Worm (Caenorhabditis elegans): Measurements from ENCODE around the gene hach-1.

Gene hach-1

DNA sequence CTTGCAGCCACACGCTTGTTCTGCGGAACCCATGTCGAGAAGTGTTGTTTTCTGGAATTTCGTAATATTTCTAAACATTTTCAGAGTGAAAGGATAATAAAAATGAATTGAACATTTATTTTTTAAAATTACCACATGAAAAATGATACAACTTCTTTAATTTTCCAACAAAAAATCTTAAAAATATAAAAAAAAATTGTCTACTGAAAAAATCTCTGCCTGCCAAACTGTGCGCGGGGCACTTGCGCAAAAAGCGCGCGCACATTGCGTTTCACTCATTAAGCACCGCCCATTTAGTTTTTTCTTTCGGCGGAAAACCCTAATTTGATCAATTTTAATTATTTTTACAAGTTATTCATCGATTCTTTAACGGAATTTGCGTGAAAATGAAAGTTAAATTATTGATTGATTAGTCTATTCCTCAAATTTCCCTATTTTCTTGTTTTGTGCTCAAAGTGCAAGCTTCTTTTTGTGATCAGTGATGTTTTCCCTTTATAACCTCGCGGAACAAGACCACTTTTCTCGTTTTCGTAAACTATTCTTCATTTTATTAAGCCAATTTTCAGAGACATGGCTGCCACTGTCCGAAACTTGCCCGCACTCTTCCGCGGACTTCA is at the start of gene hach-1, which contains the start of gene nmad-1:
TSS of gene hach-1 (plus strand) at position 567 of the 617 bp plus-strand sequence.
TSS of gene nmad-1 (minus strand) at position 51 of the 617 bp plus-strand sequence.
- TF ChIP-seq mes-4 (tag; optimal IDR thresholded peaks at IDR 0.05) (no peak), B0336.3 (GFP tag; IDR thresholded peaks at IDR 0.05) (peak; percentile 67), ceh-27 (GFP tag; optimal IDR thresholded peaks at IDR 0.05) (peak; percentile 61), F10E7.11 (tag; optimal IDR thresholded peaks at IDR 0.05) (peak; percentile 19), dox-1 (GFP tag; IDR thresholded peaks at IDR 0.05) (peak; percentile 85), aptf-3 (GFP tag; IDR thresholded peaks at IDR 0.05) (no peak), attf-5 (GFP tag; optimal IDR thresholded peaks at IDR 0.05) (peak; percentile 78), snpc-3.4 (tag; optimal IDR thresholded peaks at IDR 0.05) (peak; percentile 88), tbp1 (GFP tag; optimal IDR thresholded peaks at IDR 0.05) (peak; percentile 58), F37B4.10 (GFP tag; IDR thresholded peaks at IDR 0.05) (no peak), F39B2.1 (GFP tag; IDR thresholded peaks at IDR 0.05) (no peak), ets-4 (GFP tag; optimal IDR thresholded peaks at IDR 0.05) (no peak), K12H6.12 (tag; optimal IDR thresholded peaks at IDR 0.05) (no peak), attf-3 (GFP tag; conservative IDR thresholded peaks at IDR 0.05) (peak; percentile 53; the same call in 1 of the 2 replicates), zfh-2 (GFP tag; conservative IDR thresholded peaks at IDR 0.05) (0 out of 2 replicates have a peak, but pooled peaks have one; percentile 10), madf-10 (tag; optimal IDR thresholded peaks at IDR 0.05) (peak; percentile 43), ztf-26 (tag; optimal IDR thresholded peaks at IDR 0.05) (peak; percentile 9), lsy-27 (tag; optimal IDR thresholded peaks at IDR 0.05; ENCODE audit: borderline replicate concordance, insufficient read depth) (no peak), snpc-4 (GFP tag; optimal IDR thresholded peaks at IDR 0.05) (peak; percentile 73), snpc-4 (tag; optimal IDR thresholded peaks at IDR 0.05) (peak in 3 of 4 experiments; percentile 60 to 76 (median 75)), hlh-12 (tag; optimal IDR thresholded peaks at IDR 0.05) (no peak), him-1 (tag; optimal IDR thresholded peaks at IDR 0.05) (peak; percentile 5), hmg-1.2 (GFP tag; IDR thresholded peaks at IDR 0.05) (peak; percentile 58), ZK185.1 (tag; optimal IDR thresholded peaks at IDR 0.05; ENCODE audit: poor library complexity, severe bottlenecking) (peak; percentile 87), unc-130 (GFP tag; optimal IDR thresholded peaks at IDR 0.05) (peak; percentile 21), egrh-3 (GFP tag; IDR thresholded peaks at IDR 0.05) (peak; percentile 32; the same call in 1 of the 2 replicates), nhr-120 (GFP tag; IDR thresholded peaks at IDR 0.05) (no peak), lir-1 (GFP tag; conservative IDR thresholded peaks at IDR 0.05) (peak; percentile 37; the same call in 1 of the 2 replicates), lin-26 (GFP tag; IDR thresholded peaks at IDR 0.05) (0 out of 2 replicates have a peak, but pooled peaks have one; percentile 41), F33H1.4 (GFP tag; IDR thresholded peaks at IDR 0.05) (peak; percentile 62), ekl-4 (GFP tag; IDR thresholded peaks at IDR 0.05) (peak; percentile 90), lin-35 (GFP tag; optimal IDR thresholded peaks at IDR 0.05) (peak in 2 of 3 experiments; percentile 60 to 75), F23B12.7 (tag; optimal IDR thresholded peaks at IDR 0.05; ENCODE audit: insufficient read depth) (peak; percentile 72), gei-17 (GFP tag; optimal IDR thresholded peaks at IDR 0.05) (no peak), ceh-58 (GFP tag; IDR thresholded peaks at IDR 0.05) (no peak), lin-40 (tag; optimal IDR thresholded peaks at IDR 0.05) (peak; percentile 77), lin-54 (GFP tag; optimal IDR thresholded peaks at IDR 0.05) (peak; percentile 81), egl-44 (GFP tag; IDR thresholded peaks at IDR 0.05) (peak; percentile 57; the same call in 1 of the 2 replicates), let-607 (tag; optimal IDR thresholded peaks at IDR 0.05) (peak; percentile 14 to 58), ceh-100 (GFP tag; IDR thresholded peaks at IDR 0.05) (peak; percentile 63; the same call in 1 of the 2 replicates), snpc-1.3 (tag; optimal IDR thresholded peaks at IDR 0.05; ENCODE audit: insufficient read depth) (peak; percentile 93), hlh-26 (GFP tag; conservative IDR thresholded peaks at IDR 0.05) (no peak), rec-8 (tag; optimal IDR thresholded peaks at IDR 0.05) (peak; percentile 28 to 45), aptf-2 (GFP tag; conservative IDR thresholded peaks at IDR 0.05) (no peak), pbrm-1 (GFP tag; IDR thresholded peaks at IDR 0.05) (peak; percentile 78), xnd-1 (tag; optimal IDR thresholded peaks at IDR 0.05) (peak; percentile 27)
